Worm (Caenorhabditis elegans) whole organism, early embryonic: ENCODE results near the gene clec-160.

Experiments
- B0310.2 ChIP-seq: sonication (generic microtip); optimal IDR thresholded peaks from 2 replicates; lab custom pipeline; 2016; ENCODE audit warnings: mild to moderate bottlenecking, missing genetic modification characterization, missing compliant biosample characterization
- F13C5.2 ChIP-seq: sonication (generic microtip); optimal IDR thresholded peaks from 2 replicates; lab custom pipeline; 2017; ENCODE audit warnings: mild to moderate bottlenecking, missing genetic modification characterization, inconsistent platforms, missing compliant biosample characterization
- aly-1 ChIP-seq: sonication (generic microtip); optimal IDR thresholded peaks from 2 replicates; lab custom pipeline; 2016; ENCODE audit warnings: missing genetic modification characterization, missing compliant biosample characterization
- ama-1 ChIP-seq: fragments of 150-350 bp; optimal IDR thresholded peaks from 2 replicates; lab custom pipeline; 2014
- ets-7 ChIP-seq: sonication (generic microtip); optimal IDR thresholded peaks from 2 replicates; lab custom pipeline; 2016; ENCODE audit warnings: missing genotype, missing genetic modification characterization, missing compliant biosample characterization
- flt-1 ChIP-seq: fragments of 200-800 bp; sonication (Bioruptor generic); IDR thresholded peaks from 2 replicates; pipeline ENCODE4 v1.3.6; 2022; ENCODE audit warnings: missing genetic modification characterization, missing compliant biosample characterization
- hmg-4 ChIP-seq: fragments of 200-800 bp; sonication (Bioruptor generic); optimal IDR thresholded peaks from 2 replicates; lab custom pipeline; 2018; ENCODE audit warnings: mild to moderate bottlenecking, missing genetic modification characterization, missing compliant biosample characterization
- hnd-1 ChIP-seq: sonication (generic microtip); optimal IDR thresholded peaks from 2 replicates; lab custom pipeline; 2016; ENCODE audit warnings: missing genetic modification characterization, missing compliant biosample characterization
- pes-1 ChIP-seq: fragments of 200-800 bp; sonication (Bioruptor generic); IDR thresholded peaks from 2 replicates; pipeline ENCODE4 v1.3.6; 2022; ENCODE audit warnings: missing genetic modification reagents, missing genetic modification characterization, missing compliant biosample characterization
- scrt-1 ChIP-seq: fragments of 200-800 bp; sonication (Bioruptor generic); IDR thresholded peaks from 2 replicates; pipeline ENCODE4 v1.3.6; 2022; ENCODE audit warnings: missing genetic modification characterization, missing compliant biosample characterization
- sea-1 ChIP-seq: fragments of 200-800 bp; sonication (Bioruptor generic); conservative IDR thresholded peaks from 2 replicates; pipeline ENCODE4 v1.3.6; 2022; ENCODE audit warnings: missing genetic modification characterization, missing compliant biosample characterization
- tbx-11 ChIP-seq: fragments of 200-800 bp; sonication (Bioruptor generic); IDR thresholded peaks from 2 replicates; pipeline ENCODE4 v1.3.6; 2022; ENCODE audit warnings: missing genetic modification characterization, missing compliant biosample characterization

ce11 chrIII:8312393-8312792, 36.6 kb upstream of the clec-160 start, which contains the start of gene F10E9.2:
- TF ChIP-seq ama-1 (no peak), aly-1 (tag; lab: Kevin White, UChicago) (no peak), flt-1 (GFP tag; lab: Robert Waterston, UW) (no peak), B0310.2 (tag; lab: Kevin White, UChicago) (no peak), ets-7 (tag; lab: Kevin White, UChicago) (no peak), F13C5.2 (tag; lab: Kevin White, UChicago) (no peak), sea-1 (GFP tag; lab: Robert Waterston, UW) (no peak), hnd-1 (tag; lab: Kevin White, UChicago) (no peak), tbx-11 (GFP tag; lab: Robert Waterston, UW) (no peak), hmg-4 (no peak), pes-1 (GFP tag; lab: Robert Waterston, UW) (no peak), scrt-1 (GFP tag; lab: Robert Waterston, UW) (no peak)
